Worm (Caenorhabditis elegans) whole organism, L4 larva: ENCODE data around the gene W07A12.8.

ENCODE experiments used
- D1046.2 ChIP-seq: fragments of 200-800 bp; sonication (Bioruptor generic); IDR thresholded peaks from 2 replicates; pipeline ENCODE4 v1.3.6; 2022; ENCODE audit warnings: missing genetic modification characterization, missing compliant biosample characterization
- T26A8.4 ChIP-seq: fragments of 200-800 bp; sonication (Bioruptor generic); IDR thresholded peaks from 2 replicates; pipeline ENCODE4 v1.3.6; 2022; ENCODE audit warnings: missing genetic modification characterization, missing compliant biosample characterization
- Y5F2A.4 ChIP-seq: fragments of 200-800 bp; sonication (Bioruptor generic); optimal IDR thresholded peaks from 2 replicates; lab custom pipeline; 2018; ENCODE audit warnings: mild to moderate bottlenecking, missing genetic modification characterization, missing compliant biosample characterization
- ZK337.2 ChIP-seq: fragments of 200-800 bp; sonication (Bioruptor generic); IDR thresholded peaks from 2 replicates; pipeline ENCODE4 v1.3.6; 2022; ENCODE audit warnings: missing genetic modification reagents, missing genetic modification characterization, missing compliant biosample characterization
- arid-1 ChIP-seq: fragments of 200-800 bp; sonication (Bioruptor generic); conservative IDR thresholded peaks from 2 replicates; pipeline ENCODE4 v1.3.6; 2022; ENCODE audit warnings: missing genetic modification reagents, missing genetic modification characterization, missing compliant biosample characterization
- attf-4 ChIP-seq: sonication (generic microtip); optimal IDR thresholded peaks from 3 replicates; lab custom pipeline; 2017; ENCODE audit warnings: missing biosample characterization, missing genetic modification characterization
- ceh-20 ChIP-seq: fragments of 200-800 bp; sonication (Bioruptor generic); IDR thresholded peaks from 2 replicates; pipeline ENCODE4 v1.3.6; 2022; ENCODE audit warnings: missing genetic modification reagents, missing genetic modification characterization, missing compliant biosample characterization
- ceh-28 ChIP-seq: fragments of 150-350 bp; optimal IDR thresholded peaks from 2 replicates; lab custom pipeline; 2014; ENCODE audit warnings: missing biosample characterization, missing genetic modification reagents, missing genetic modification characterization
- ceh-82 ChIP-seq: sonication (generic microtip); optimal IDR thresholded peaks from 2 replicates; lab custom pipeline; 2017; ENCODE audit warnings: missing biosample characterization, missing genetic modification characterization
- ctbp-1 ChIP-seq: fragments of 200-800 bp; sonication (Bioruptor generic); IDR thresholded peaks from 2 replicates; pipeline ENCODE4 v1.3.6; 2022; ENCODE audit warnings: missing genetic modification reagents, missing genetic modification characterization, missing compliant biosample characterization
- daf-16 ChIP-seq, 3 experiments: sonication (generic microtip); optimal IDR thresholded peaks; 2 replicates each; lab custom pipeline; 2016 to 2017; ENCODE audit warnings: missing genetic modification characterization in 3 of 3, missing genetic modification reagents in 3 of 3, mild to moderate bottlenecking in 2 of 3, missing compliant biosample characterization in 2 of 3, missing biosample characterization in 1 of 3, moderate library complexity in 1 of 3
- daf-19 ChIP-seq: fragments of 200-800 bp; sonication (Bioruptor generic); conservative IDR thresholded peaks from 2 replicates; pipeline ENCODE4 v1.3.6; 2022; ENCODE audit warnings: missing genetic modification characterization, missing compliant biosample characterization
- dmd-8 ChIP-seq: fragments of 200-800 bp; sonication (Bioruptor generic); IDR thresholded peaks from 2 replicates; pipeline ENCODE4 v1.3.6; 2022; ENCODE audit warnings: missing genetic modification characterization, missing compliant biosample characterization
- dmd-9 ChIP-seq: fragments of 200-800 bp; sonication (Bioruptor generic); IDR thresholded peaks from 2 replicates; pipeline ENCODE4 v1.3.6; 2022; ENCODE audit warnings: missing genetic modification reagents, missing genetic modification characterization, missing compliant biosample characterization
- egl-27 ChIP-seq: sonication (generic microtip); optimal IDR thresholded peaks from 3 replicates; lab custom pipeline; 2017; ENCODE audit warnings: missing biosample characterization, missing genetic modification reagents, missing genetic modification characterization
- hmg-1.1 ChIP-seq: fragments of 200-800 bp; sonication (Bioruptor generic); IDR thresholded peaks from 2 replicates; pipeline ENCODE4 v1.3.6; 2022; ENCODE audit warnings: missing genetic modification reagents, missing genetic modification characterization, missing compliant biosample characterization
- jun-1 ChIP-seq: fragments of 150-350 bp; optimal IDR thresholded peaks from 2 replicates; lab custom pipeline; 2014; ENCODE audit warnings: missing biosample characterization, missing genetic modification reagents, missing genetic modification characterization
- lin-29 ChIP-seq: fragments of 200-800 bp; sonication (Bioruptor generic); IDR thresholded peaks from 2 replicates; pipeline ENCODE4 v1.3.6; 2022; ENCODE audit warnings: missing genetic modification reagents, missing genetic modification characterization, missing compliant biosample characterization
- lin-39 ChIP-seq: fragments of 150-350 bp; optimal IDR thresholded peaks from 2 replicates; lab custom pipeline; 2014; ENCODE audit warnings: missing biosample characterization, missing genetic modification reagents, missing genetic modification characterization
- lir-3 ChIP-seq: sonication (generic microtip); optimal IDR thresholded peaks from 2 replicates; lab custom pipeline; 2016; ENCODE audit warnings: mild to moderate bottlenecking, missing genetic modification characterization, missing compliant biosample characterization
- lsy-2 ChIP-seq, 2 experiments: fragments of 150-350 bp in 1 of 2; sonication (generic microtip) in 1 of 2; optimal IDR thresholded peaks; 2 replicates each; lab custom pipeline; 2014 to 2017; ENCODE audit warnings: missing biosample characterization in 2 of 2, missing genetic modification characterization in 2 of 2
- madf-5 ChIP-seq, 2 experiments: fragments of 200-800 bp; sonication (Bioruptor generic); IDR thresholded peaks; 2 replicates each; pipeline ENCODE4 v1.3.6; 2022; ENCODE audit warnings: missing compliant biosample characterization in 2 of 2, missing genetic modification characterization in 2 of 2
- mep-1 ChIP-seq: fragments of 150-350 bp; sonication (generic microtip); optimal IDR thresholded peaks from 3 replicates; lab custom pipeline; 2014; ENCODE audit warnings: missing biosample characterization, missing genetic modification characterization
- mxl-2 ChIP-seq: fragments of 200-800 bp; sonication (Bioruptor generic); conservative IDR thresholded peaks from 2 replicates; pipeline ENCODE4 v1.3.6; 2022; ENCODE audit warnings: missing genetic modification reagents, missing genetic modification characterization, missing compliant biosample characterization
- mxl-3 ChIP-seq: fragments of 200-800 bp; sonication (Bioruptor generic); optimal IDR thresholded peaks from 2 replicates; lab custom pipeline; 2018; ENCODE audit warnings: mild to moderate bottlenecking, missing genetic modification characterization, missing compliant biosample characterization
- nhr-10 ChIP-seq: fragments of 150-350 bp; optimal IDR thresholded peaks from 2 replicates; lab custom pipeline; 2014; ENCODE audit warnings: missing biosample characterization, missing genetic modification characterization
- nhr-111 ChIP-seq: fragments of 200-800 bp; sonication (Bioruptor generic); optimal IDR thresholded peaks from 2 replicates; lab custom pipeline; 2018; ENCODE audit warnings: mild to moderate bottlenecking, missing genetic modification characterization, missing compliant biosample characterization
- nhr-41 ChIP-seq: fragments of 200-800 bp; sonication (Bioruptor generic); IDR thresholded peaks from 2 replicates; pipeline ENCODE4 v1.3.6; 2022; ENCODE audit warnings: missing genetic modification reagents, missing genetic modification characterization, missing compliant biosample characterization
- nhr-76 ChIP-seq: fragments of 150-350 bp; optimal IDR thresholded peaks from 2 replicates; lab custom pipeline; 2014; ENCODE audit warnings: missing biosample characterization, missing genetic modification characterization
- nhr-77 ChIP-seq: fragments of 150-350 bp; optimal IDR thresholded peaks from 2 replicates; lab custom pipeline; 2014; ENCODE audit warnings: missing biosample characterization, missing genetic modification characterization
- pha-4 ChIP-seq, 2 experiments: fragments of 150-350 bp in 1 of 2; fragments of 200-800 bp in 1 of 2; sonication (Bioruptor generic) in 1 of 2; IDR thresholded peaks in 1 of 2; optimal IDR thresholded peaks in 1 of 2; 2 replicates each; pipeline versions ENCODE4 v1.3.6 to Lab custom; 2014 to 2022; ENCODE audit warnings: missing genetic modification characterization in 2 of 2, missing genetic modification reagents in 2 of 2, missing biosample characterization in 1 of 2, missing compliant biosample characterization in 1 of 2
- pqm-1 ChIP-seq: sonication (generic microtip); optimal IDR thresholded peaks from 2 replicates; lab custom pipeline; 2017; ENCODE audit warnings: missing biosample characterization, missing genetic modification characterization
- rbr-2 ChIP-seq: sonication (generic microtip); optimal IDR thresholded peaks from 2 replicates; lab custom pipeline; 2016; ENCODE audit warnings: missing genotype, missing genetic modification characterization, missing compliant biosample characterization
- saeg-2 ChIP-seq: fragments of 200-800 bp; sonication (Bioruptor generic); IDR thresholded peaks from 2 replicates; pipeline ENCODE4 v1.3.6; 2022; ENCODE audit warnings: missing genetic modification reagents, missing genetic modification characterization, missing compliant biosample characterization
- snpc-4 ChIP-seq: fragments of 150-350 bp; optimal IDR thresholded peaks from 2 replicates; lab custom pipeline; 2014; ENCODE audit warnings: missing biosample characterization, missing genetic modification characterization
- spr-3 ChIP-seq: fragments of 200-800 bp; sonication (Bioruptor generic); optimal IDR thresholded peaks from 2 replicates; lab custom pipeline; 2018; ENCODE audit warnings: mild to moderate bottlenecking, missing genetic modification characterization, missing compliant biosample characterization
- tra-1 ChIP-seq: fragments of 200-800 bp; sonication (Bioruptor generic); IDR thresholded peaks from 2 replicates; pipeline ENCODE4 v1.3.6; 2022; ENCODE audit warnings: missing genetic modification reagents, missing genetic modification characterization, missing compliant biosample characterization
- unc-62 ChIP-seq, 3 experiments: fragments of 150-350 bp in 1 of 3; sonication (generic microtip); optimal IDR thresholded peaks in 2 of 3; peaks in 1 of 3; 1 replicate in 1 of 3; 2 replicates in 2 of 3; lab custom pipeline; 2014 to 2017; ENCODE audit warnings: missing biosample characterization in 3 of 3, missing genetic modification characterization in 3 of 3, missing genetic modification reagents in 3 of 3, missing genotype in 1 of 3
- zfp-2 ChIP-seq: sonication (generic microtip); optimal IDR thresholded peaks from 2 replicates; lab custom pipeline; 2016; ENCODE audit warnings: mild to moderate bottlenecking, missing genetic modification characterization, missing compliant biosample characterization
- ztf-7 ChIP-seq: fragments of 150-350 bp; optimal IDR thresholded peaks from 2 replicates; lab custom pipeline; 2014; ENCODE audit warnings: missing biosample characterization, missing genetic modification characterization

The W07A12.8 gene

DNA sequence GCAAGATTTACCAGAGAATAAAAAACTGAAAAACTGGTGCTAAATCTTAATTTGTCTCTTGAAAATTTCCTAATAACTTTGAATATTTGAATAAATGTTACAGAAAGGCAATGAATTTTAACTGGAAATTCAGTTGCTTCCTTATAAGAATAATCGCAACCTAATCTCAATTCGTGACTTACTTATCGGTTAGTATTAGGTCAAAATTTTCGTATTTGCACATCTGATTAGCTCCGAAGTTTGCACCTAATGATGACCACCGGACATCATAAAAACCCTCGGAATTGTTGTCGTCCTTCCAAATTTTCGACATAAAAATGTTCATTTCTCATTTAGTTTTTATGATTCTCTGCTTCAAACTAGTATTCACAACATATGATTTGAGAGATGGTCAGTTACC is 27.8 kb downstream of the W07A12.8 start, which contains the start of gene C16D2.3:
Gene C16D2.3 (plus strand): TSS at position 301 of the 400 bp plus-strand sequence.
- no peak for TF ChIP-seq ceh-82 (tag; lab: Kevin White, UChicago)
- no peak for TF ChIP-seq zfp-2 (tag; lab: Kevin White, UChicago)
- no peak for TF ChIP-seq daf-19 (GFP tag; lab: Robert Waterston, UW)
- no peak for TF ChIP-seq ZK337.2 (GFP tag; lab: Robert Waterston, UW)
- TF ChIP-seq madf-5 (GFP tag; IDR thresholded peaks at IDR 0.05; lab: Robert Waterston, UW), result no peak
- no peak for TF ChIP-seq nhr-111 (GFP tag; lab: Kevin White, UChicago)
- no peak for TF ChIP-seq lin-39
- no peak for TF ChIP-seq ztf-7 (tag; lab: Kevin White, UChicago)
- no peak for TF ChIP-seq ceh-20 (GFP tag; lab: Robert Waterston, UW)
- no peak for TF ChIP-seq pha-4 (GFP tag; IDR thresholded peaks at IDR 0.05; lab: Robert Waterston, UW)
- TF ChIP-seq pha-4 (tag; optimal IDR thresholded peaks at IDR 0.05; lab: Kevin White, UChicago), result no peak
- no peak for TF ChIP-seq mxl-2
- TF ChIP-seq nhr-77 (tag; lab: Kevin White, UChicago), result no peak
- TF ChIP-seq, all 104 proteins: peak for 0

DNA sequence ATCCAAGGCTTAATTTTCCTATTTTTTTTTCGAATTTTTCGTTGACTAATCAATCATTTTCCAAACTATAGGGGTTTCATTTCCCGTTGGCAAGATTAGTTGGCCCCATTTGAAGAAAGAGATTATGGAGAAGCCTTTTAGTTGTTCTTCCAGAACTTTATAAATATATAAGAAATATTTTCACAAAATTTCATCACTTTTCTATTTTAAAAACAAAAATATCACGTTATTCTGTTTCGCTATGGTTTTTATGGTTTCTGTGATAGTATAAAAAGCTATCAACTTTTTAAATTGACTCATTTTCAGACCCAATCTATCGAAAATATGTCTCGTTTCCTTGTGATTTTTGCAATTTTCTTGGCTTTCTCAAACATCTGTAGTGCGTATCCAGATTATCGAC is 29.7 kb downstream of the W07A12.8 start, which contains the start of gene nlp-78:
Gene nlp-78 (plus strand): TSS at position 301 of the 400 bp plus-strand sequence.
- TF ChIP-seq saeg-2 (GFP tag; lab: Robert Waterston, UW), result no peak
- TF ChIP-seq daf-19 (GFP tag; lab: Robert Waterston, UW), result no peak
- no peak for TF ChIP-seq ceh-28
- TF ChIP-seq lir-3 (tag; lab: Kevin White, UChicago), result no peak
- TF ChIP-seq ctbp-1 (GFP tag; lab: Robert Waterston, UW), result no peak
- TF ChIP-seq nhr-41 (GFP tag; lab: Robert Waterston, UW), result no peak
- no peak for TF ChIP-seq D1046.2 (GFP tag; lab: Robert Waterston, UW)
- TF ChIP-seq, all 104 proteins: peak for 0

DNA sequence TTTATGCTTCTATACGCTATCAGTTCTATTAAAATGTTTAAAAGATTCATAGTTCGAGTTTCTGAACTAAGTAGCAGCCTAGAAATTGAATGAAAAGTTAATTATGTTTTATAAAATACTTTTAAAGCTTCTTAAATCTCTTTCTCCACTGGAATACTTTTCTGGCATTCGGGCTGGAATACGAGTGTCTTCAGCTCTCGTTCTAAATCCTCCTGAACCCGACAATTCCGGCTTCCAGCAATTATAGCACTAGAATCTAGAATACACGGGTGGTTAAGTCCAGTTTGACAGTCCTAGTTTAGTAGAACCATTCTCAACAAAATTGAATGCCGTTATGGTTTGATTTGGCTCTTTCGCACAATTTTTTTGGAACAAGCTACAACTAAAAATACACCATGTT is 33.3 kb downstream of the W07A12.8 start:
- TF ChIP-seq mep-1 (peak; percentile 48), jun-1 (tag; lab: Kevin White, UChicago) (peak; percentile 92), pha-4 (GFP tag; IDR thresholded peaks at IDR 0.05; lab: Robert Waterston, UW) (no peak), pha-4 (tag; optimal IDR thresholded peaks at IDR 0.05; lab: Kevin White, UChicago) (no peak), Y5F2A.4 (GFP tag; lab: Kevin White, UChicago) (peak; percentile 18)
- TF ChIP-seq, all 104 proteins: peak for 3

- TF ChIP-seq attf-4 (tag; lab: Kevin White, UChicago) (no peak), jun-1 (tag; lab: Kevin White, UChicago) (peak; percentile 75)
Measured at ce11 chrII:9131363-9131762, 34.2 kb downstream of the W07A12.8 start, which contains the start of gene C16D2.1. C16D2.1 (plus strand) TSS chrII:9131663.

DNA sequence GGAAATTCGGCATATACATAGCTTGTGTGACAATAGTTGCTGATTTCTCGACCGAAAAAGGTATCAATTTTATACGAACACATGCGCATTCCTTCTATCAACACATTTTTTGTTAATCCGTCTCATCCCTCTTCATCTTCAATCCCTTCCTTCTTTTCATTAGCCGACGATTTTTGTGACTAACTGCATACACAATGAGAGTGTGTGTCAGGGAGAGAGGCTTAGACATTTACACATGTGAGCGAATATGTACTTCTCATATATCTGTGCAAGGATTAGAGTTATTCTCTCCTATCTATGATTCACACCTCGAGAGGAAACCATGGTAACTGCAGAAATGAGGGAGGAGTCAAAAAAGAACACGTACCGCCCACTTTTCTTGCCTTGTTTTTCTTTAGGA is 35.3 kb downstream of the W07A12.8 start:
- TF ChIP-seq egl-27, result no peak
- peak; percentile 11 for TF ChIP-seq mxl-3 (GFP tag; lab: Kevin White, UChicago)
- TF ChIP-seq lsy-2 (tag; optimal IDR thresholded peaks at IDR 0.05; lab: Kevin White, UChicago), result peak in 1 of 2 experiments; percentile 3

ce11 chrII:9128132-9128531 is 37.5 kb downstream of the W07A12.8 start:
- TF ChIP-seq dmd-9 (GFP tag; lab: Robert Waterston, UW) (no peak), snpc-4 (tag; lab: Kevin White, UChicago) (no peak), arid-1 (no peak), spr-3 (GFP tag; lab: Kevin White, UChicago) (no peak), lin-29 (GFP tag; lab: Robert Waterston, UW) (peak; percentile 69), dmd-8 (GFP tag; lab: Robert Waterston, UW) (no peak), unc-62 (GFP tag; optimal IDR thresholded peaks at IDR 0.05 in 1 of 2; lab: Kevin White, UChicago) (peak in 1 of 2 experiments; percentile 45), unc-62 (tag; optimal IDR thresholded peaks at IDR 0.05; lab: Kevin White, UChicago) (no peak), hmg-1.1 (GFP tag; lab: Robert Waterston, UW) (0 out of 2 replicates have a peak, but pooled peaks have one; percentile 21), tra-1 (GFP tag; lab: Robert Waterston, UW) (peak; percentile 68; the same call in 1 of the 2 replicates), madf-5 (GFP tag; IDR thresholded peaks at IDR 0.05; lab: Robert Waterston, UW) (0 out of 4 replicates have a peak, but pooled peaks of 1 of the 2 experiments have one; percentile 26), T26A8.4 (GFP tag; lab: Robert Waterston, UW) (peak; percentile 34; the same call in 1 of the 2 replicates), rbr-2 (tag; lab: Kevin White, UChicago) (peak; percentile 27), pqm-1 (tag; lab: Kevin White, UChicago) (peak; percentile 82), daf-16 (GFP tag; optimal IDR thresholded peaks at IDR 0.05; lab: Kevin White, UChicago) (no peak), daf-16 (tag; optimal IDR thresholded peaks at IDR 0.05; lab: Kevin White, UChicago) (peak; percentile 85), attf-4 (tag; lab: Kevin White, UChicago) (no peak), nhr-76 (tag; lab: Kevin White, UChicago) (peak; percentile 38), nhr-10 (tag; lab: Kevin White, UChicago) (peak; percentile 42)
